Worm (Caenorhabditis elegans) whole organism, L4 larva: ENCODE data around the gene C16D2.1.

Experiments
- F44E2.7 ChIP-seq: fragments of 200-800 bp; sonication (Bioruptor generic); IDR thresholded peaks from 2 replicates; pipeline ENCODE4 v2.1.2; 2022; ENCODE audit warnings: missing genetic modification characterization, missing compliant biosample characterization
- T20F7.1 ChIP-seq: fragments of 200-800 bp; sonication (Bioruptor generic); optimal IDR thresholded peaks from 2 replicates; lab custom pipeline; 2018; ENCODE audit warnings: mild to moderate bottlenecking, missing genetic modification characterization, missing compliant biosample characterization
- T26A8.4 ChIP-seq: fragments of 200-800 bp; sonication (Bioruptor generic); IDR thresholded peaks from 2 replicates; pipeline ENCODE4 v1.3.6; 2022; ENCODE audit warnings: missing genetic modification characterization, missing compliant biosample characterization
- Y105C5A.15 ChIP-seq: fragments of 200-800 bp; sonication (Bioruptor generic); IDR thresholded peaks from 2 replicates; pipeline ENCODE4 v1.3.6; 2022; ENCODE audit warnings: missing genetic modification characterization, missing compliant biosample characterization
- aha-1 ChIP-seq: fragments of 150-350 bp; peaks from one replicate; lab custom pipeline; 2014; ENCODE audit warnings: missing biosample characterization, missing genetic modification characterization
- aly-2 ChIP-seq: sonication (generic microtip); optimal IDR thresholded peaks from 2 replicates; lab custom pipeline; 2018; ENCODE audit warnings: missing biosample characterization, missing genetic modification characterization
- ceh-28 ChIP-seq: fragments of 150-350 bp; optimal IDR thresholded peaks from 2 replicates; lab custom pipeline; 2014; ENCODE audit warnings: missing biosample characterization, missing genetic modification reagents, missing genetic modification characterization
- ceh-32 ChIP-seq: sonication (generic microtip); optimal IDR thresholded peaks from 2 replicates; lab custom pipeline; 2016; ENCODE audit warnings: mild to moderate bottlenecking, missing genetic modification characterization, missing compliant biosample characterization; ENCODE audit not compliant: poor library complexity
- ceh-44 ChIP-seq: fragments of 200-800 bp; sonication (Bioruptor generic); IDR thresholded peaks from 2 replicates; pipeline ENCODE4 v1.3.6; 2022; ENCODE audit warnings: missing genetic modification reagents, missing genetic modification characterization, missing compliant biosample characterization
- ces-1 ChIP-seq: fragments of 150-350 bp; sonication (generic microtip); optimal IDR thresholded peaks from 4 replicates; lab custom pipeline; 2014; ENCODE audit warnings: missing biosample characterization, missing genetic modification reagents, missing genetic modification characterization
- daf-16 ChIP-seq, 3 experiments: sonication (generic microtip); optimal IDR thresholded peaks; 2 replicates each; lab custom pipeline; 2016 to 2017; ENCODE audit warnings: missing genetic modification characterization in 3 of 3, missing genetic modification reagents in 3 of 3, mild to moderate bottlenecking in 2 of 3, missing compliant biosample characterization in 2 of 3, missing biosample characterization in 1 of 3, moderate library complexity in 1 of 3
- daf-8 ChIP-seq: fragments of 200-800 bp; sonication (Bioruptor generic); IDR thresholded peaks from 2 replicates; pipeline ENCODE4 v1.3.6; 2022; ENCODE audit warnings: missing genetic modification characterization, missing compliant biosample characterization
- dmd-6 ChIP-seq: fragments of 200-800 bp; sonication (Bioruptor generic); IDR thresholded peaks from 2 replicates; pipeline ENCODE4 v1.3.6; 2022; ENCODE audit warnings: missing genetic modification reagents, missing genetic modification characterization, missing compliant biosample characterization
- dve-1 ChIP-seq: sonication (generic microtip); optimal IDR thresholded peaks from 2 replicates; lab custom pipeline; 2017; ENCODE audit warnings: antibody characterized with exemption, mild to moderate bottlenecking, missing genetic modification characterization, missing compliant biosample characterization; ENCODE audit not compliant: insufficient read depth
- fos-1 ChIP-seq: fragments of 150-350 bp; optimal IDR thresholded peaks from 2 replicates; lab custom pipeline; 2014; ENCODE audit warnings: missing biosample characterization, missing genetic modification characterization
- hif-1 ChIP-seq, 2 experiments: sonication (generic microtip); optimal IDR thresholded peaks; 2 replicates each; lab custom pipeline; 2016 to 2017; ENCODE audit warnings: missing compliant biosample characterization in 2 of 2, missing genetic modification characterization in 2 of 2, missing genetic modification reagents in 2 of 2, missing genotype in 2 of 2, mild to moderate bottlenecking in 1 of 2
- hlh-11 ChIP-seq: fragments of 200-800 bp; sonication (Bioruptor generic); optimal IDR thresholded peaks from 2 replicates; lab custom pipeline; 2018; ENCODE audit warnings: mild to moderate bottlenecking, missing genetic modification characterization, missing compliant biosample characterization
- lin-1 ChIP-seq: fragments of 200-800 bp; sonication (Bioruptor generic); IDR thresholded peaks from 2 replicates; pipeline ENCODE4 v1.3.6; 2022; ENCODE audit warnings: missing genetic modification reagents, missing genetic modification characterization, missing compliant biosample characterization
- lin-29 ChIP-seq: fragments of 200-800 bp; sonication (Bioruptor generic); IDR thresholded peaks from 2 replicates; pipeline ENCODE4 v1.3.6; 2022; ENCODE audit warnings: missing genetic modification reagents, missing genetic modification characterization, missing compliant biosample characterization
- lin-38 ChIP-seq: fragments of 200-800 bp; sonication (Bioruptor generic); IDR thresholded peaks from 2 replicates; pipeline ENCODE4 v1.3.6; 2022; ENCODE audit warnings: missing genetic modification reagents, missing genetic modification characterization, missing compliant biosample characterization
- lsy-2 ChIP-seq, 2 experiments: fragments of 150-350 bp in 1 of 2; sonication (generic microtip) in 1 of 2; optimal IDR thresholded peaks; 2 replicates each; lab custom pipeline; 2014 to 2017; ENCODE audit warnings: missing biosample characterization in 2 of 2, missing genetic modification characterization in 2 of 2
- madf-5 ChIP-seq, 2 experiments: fragments of 200-800 bp; sonication (Bioruptor generic); IDR thresholded peaks; 2 replicates each; pipeline ENCODE4 v1.3.6; 2022; ENCODE audit warnings: missing compliant biosample characterization in 2 of 2, missing genetic modification characterization in 2 of 2
- mes-2 ChIP-seq: sonication (generic microtip); optimal IDR thresholded peaks from 2 replicates; lab custom pipeline; 2016; ENCODE audit warnings: missing genotype, mild to moderate bottlenecking, missing genetic modification characterization, missing compliant biosample characterization; ENCODE audit not compliant: poor library complexity, severe bottlenecking
- nhr-111 ChIP-seq: fragments of 200-800 bp; sonication (Bioruptor generic); optimal IDR thresholded peaks from 2 replicates; lab custom pipeline; 2018; ENCODE audit warnings: mild to moderate bottlenecking, missing genetic modification characterization, missing compliant biosample characterization
- nhr-48 ChIP-seq: sonication (generic microtip); optimal IDR thresholded peaks from 2 replicates; lab custom pipeline; 2016; ENCODE audit warnings: mild to moderate bottlenecking, missing genetic modification characterization, missing compliant biosample characterization
- nhr-6 ChIP-seq: fragments of 150-350 bp; optimal IDR thresholded peaks from 2 replicates; lab custom pipeline; 2014; ENCODE audit warnings: missing biosample characterization, missing genetic modification characterization
- pqm-1 ChIP-seq: sonication (generic microtip); optimal IDR thresholded peaks from 2 replicates; lab custom pipeline; 2017; ENCODE audit warnings: missing biosample characterization, missing genetic modification characterization
- saeg-2 ChIP-seq: fragments of 200-800 bp; sonication (Bioruptor generic); IDR thresholded peaks from 2 replicates; pipeline ENCODE4 v1.3.6; 2022; ENCODE audit warnings: missing genetic modification reagents, missing genetic modification characterization, missing compliant biosample characterization
- skn-1 ChIP-seq: fragments of 150-350 bp; optimal IDR thresholded peaks from 2 replicates; lab custom pipeline; 2014; ENCODE audit warnings: missing biosample characterization, missing genetic modification characterization
- tra-1 ChIP-seq: fragments of 200-800 bp; sonication (Bioruptor generic); IDR thresholded peaks from 2 replicates; pipeline ENCODE4 v1.3.6; 2022; ENCODE audit warnings: missing genetic modification reagents, missing genetic modification characterization, missing compliant biosample characterization
- unc-62 ChIP-seq, 3 experiments: fragments of 150-350 bp in 1 of 3; sonication (generic microtip); optimal IDR thresholded peaks in 2 of 3; peaks in 1 of 3; 1 replicate in 1 of 3; 2 replicates in 2 of 3; lab custom pipeline; 2014 to 2017; ENCODE audit warnings: missing biosample characterization in 3 of 3, missing genetic modification characterization in 3 of 3, missing genetic modification reagents in 3 of 3, missing genotype in 1 of 3
- zag-1 ChIP-seq: fragments of 150-350 bp; optimal IDR thresholded peaks from 2 replicates; lab custom pipeline; 2014; ENCODE audit warnings: missing biosample characterization, missing genetic modification characterization
- ztf-11 ChIP-seq: fragments of 150-350 bp; optimal IDR thresholded peaks from 2 replicates; lab custom pipeline; 2014; ENCODE audit warnings: missing biosample characterization, missing genetic modification characterization
- ztf-7 ChIP-seq: fragments of 150-350 bp; optimal IDR thresholded peaks from 2 replicates; lab custom pipeline; 2014; ENCODE audit warnings: missing biosample characterization, missing genetic modification characterization

Gene C16D2.1

ce11 chrII:9160197-9160806 lies 28.8 kb downstream of the C16D2.1 start (continued):
- TF ChIP-seq ceh-32 (tag; lab: Kevin White, UChicago): no peak
- no peak for TF ChIP-seq T26A8.4 (GFP tag; lab: Robert Waterston, UW)
- TF ChIP-seq T20F7.1 (GFP tag; lab: Kevin White, UChicago): no peak
- peak; percentile 15 for TF ChIP-seq nhr-6 (tag; lab: Kevin White, UChicago)
- TF ChIP-seq fos-1: no peak
- no peak for TF ChIP-seq aly-2 (tag; lab: Kevin White, UChicago)

DNA sequence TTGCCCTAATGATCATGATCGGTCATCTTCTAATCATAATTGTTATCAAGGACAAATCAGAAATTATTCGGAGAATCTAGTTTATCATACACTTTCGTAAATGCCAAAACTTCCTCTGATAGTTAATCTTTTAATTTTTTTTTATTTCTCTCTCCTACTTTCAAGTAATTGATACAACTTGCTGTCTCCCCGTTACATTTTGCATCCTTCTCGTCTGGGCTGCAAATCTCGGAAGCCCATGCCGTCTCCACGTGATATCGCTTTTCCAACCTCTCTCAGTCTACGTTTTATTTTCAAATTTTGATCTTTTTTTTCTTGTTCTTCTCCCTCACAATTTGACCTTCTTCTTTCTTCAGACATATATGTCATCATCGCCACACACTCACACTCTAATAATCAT lies 29.6 kb downstream of the C16D2.1 start, which contains the start of gene rhy-1:
Gene rhy-1 (plus strand): TSS at position 357 of the 400 bp plus-strand sequence.
- TF ChIP-seq F44E2.7 (GFP tag; lab: Robert Waterston, UW) (no peak), aha-1 (peak; percentile 84), dmd-6 (GFP tag; lab: Robert Waterston, UW) (peak; percentile 42), nhr-48 (peak; percentile 15)

DNA sequence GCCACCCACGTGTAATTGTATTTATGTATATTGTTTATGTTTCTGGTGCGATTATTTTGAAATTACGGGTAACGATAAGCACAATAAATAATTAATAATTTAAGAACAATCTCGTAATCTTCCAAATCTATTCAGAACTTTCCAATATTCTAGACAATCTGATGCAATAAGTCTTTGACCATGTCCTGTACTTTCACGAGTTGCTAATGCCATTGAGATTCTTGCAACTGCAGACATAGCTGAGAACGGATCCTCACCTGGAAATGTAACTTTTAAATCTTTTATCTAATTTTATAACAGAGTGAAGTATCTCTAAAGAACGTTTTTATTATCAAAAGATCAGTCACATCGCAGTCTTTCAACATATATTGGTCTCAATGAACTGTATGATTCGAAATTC lies 31.9 kb downstream of the C16D2.1 start:
- TF ChIP-seq hif-1 (tag; optimal IDR thresholded peaks at IDR 0.05; lab: Kevin White, UChicago): peak in 1 of 2 experiments; percentile 38
- no peak for TF ChIP-seq dve-1 (tag; lab: Kevin White, UChicago)
- TF ChIP-seq lin-38 (GFP tag; lab: Robert Waterston, UW): 0 out of 2 replicates have a peak, but pooled peaks have one; percentile 8
- TF ChIP-seq lin-29: no peak

DNA sequence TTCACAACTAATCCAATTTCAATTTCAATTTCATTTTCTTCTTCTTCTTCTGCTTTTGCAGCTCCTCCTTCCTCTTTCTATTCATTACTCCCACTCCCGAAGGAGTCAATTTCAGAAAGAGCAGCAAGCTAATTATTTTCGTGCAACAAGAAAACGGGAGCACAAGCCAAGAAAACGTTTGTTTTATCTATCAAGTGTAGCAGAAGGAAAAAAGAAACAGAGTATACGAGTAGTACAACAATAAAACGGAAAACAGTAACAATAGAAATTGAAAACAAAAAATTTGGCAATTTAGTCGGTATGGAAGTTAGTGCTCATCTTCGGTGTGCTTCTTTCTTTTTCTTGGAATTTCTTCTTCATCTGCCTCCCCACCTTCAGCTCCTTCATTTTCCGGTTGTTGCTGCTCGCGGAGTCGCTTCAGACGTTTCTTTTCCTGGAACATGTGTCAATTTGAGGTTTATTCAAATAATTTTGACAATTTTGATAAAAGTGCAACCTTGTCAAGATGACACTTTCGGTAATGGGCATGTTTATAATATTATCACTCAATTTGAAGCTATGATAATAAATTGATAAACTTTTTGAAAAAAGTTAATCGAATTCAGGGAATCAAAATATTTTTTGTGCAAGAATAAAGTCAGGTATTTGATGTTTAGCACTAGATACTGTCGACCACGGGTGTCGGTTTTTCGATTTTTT lies 34.4 kb downstream of the C16D2.1 start, which contains the start of gene W07A12.8:
Gene W07A12.8 (minus strand): TSS at position 51 of the 699 bp plus-strand sequence.
- no peak for TF ChIP-seq daf-8 (GFP tag; lab: Robert Waterston, UW)
- TF ChIP-seq nhr-48: peak; percentile 34
- peak; percentile 52; the same call in 1 of the 2 replicates for TF ChIP-seq lin-1 (GFP tag; lab: Robert Waterston, UW)
- no peak for TF ChIP-seq daf-16 (GFP tag; optimal IDR thresholded peaks at IDR 0.05; lab: Kevin White, UChicago)
- peak; percentile 66 for TF ChIP-seq daf-16 (tag; optimal IDR thresholded peaks at IDR 0.05; lab: Kevin White, UChicago)
- TF ChIP-seq pqm-1 (tag; lab: Kevin White, UChicago): peak; percentile 55
- TF ChIP-seq ces-1 (GFP tag; lab: Kevin White, UChicago): no peak
- TF ChIP-seq dmd-6 (GFP tag; lab: Robert Waterston, UW): peak; percentile 91; the same call in 1 of the 2 replicates
- 0 out of 2 replicates have a peak, but pooled peaks have one; percentile 60 for TF ChIP-seq tra-1
- peak; percentile 12 for TF ChIP-seq dve-1 (tag; lab: Kevin White, UChicago)
- no peak for TF ChIP-seq aha-1
- TF ChIP-seq hlh-11 (tag; lab: Kevin White, UChicago): peak; percentile 32

ce11 chrII:9167730-9168129 lies 36.3 kb downstream of the C16D2.1 start, which contains the start of gene T23G7.3:
T23G7.3 (minus strand) TSS chrII:9167830.
- TF ChIP-seq madf-5 (GFP tag; IDR thresholded peaks at IDR 0.05; lab: Robert Waterston, UW) (no peak), nhr-111 (GFP tag; lab: Kevin White, UChicago) (no peak), saeg-2 (no peak), skn-1 (tag; lab: Kevin White, UChicago) (no peak), unc-62 (GFP tag; optimal IDR thresholded peaks at IDR 0.05 in 1 of 2; lab: Kevin White, UChicago) (no peak), unc-62 (tag; optimal IDR thresholded peaks at IDR 0.05; lab: Kevin White, UChicago) (no peak), Y105C5A.15 (no peak)

- TF ChIP-seq nhr-6 (tag; lab: Kevin White, UChicago): peak; percentile 22
- no peak for TF ChIP-seq ceh-28 (tag; lab: Kevin White, UChicago)
- TF ChIP-seq ztf-7 (tag; lab: Kevin White, UChicago): peak; percentile 21
- TF ChIP-seq ztf-11 (tag; lab: Kevin White, UChicago): no peak
- peak; percentile 68 for TF ChIP-seq mes-2 (tag; lab: Kevin White, UChicago)
- peak in 1 of 2 experiments; percentile 2 for TF ChIP-seq hif-1 (tag; optimal IDR thresholded peaks at IDR 0.05; lab: Kevin White, UChicago)
- TF ChIP-seq lsy-2 (tag; optimal IDR thresholded peaks at IDR 0.05; lab: Kevin White, UChicago): peak in 1 of 2 experiments; percentile 68
- TF ChIP-seq aha-1: peak; percentile 93
- no peak for TF ChIP-seq zag-1
- no peak for TF ChIP-seq ceh-44 (GFP tag; lab: Robert Waterston, UW)
- 0 out of 2 replicates have a peak, but pooled peaks have one; percentile 24 for TF ChIP-seq lin-38 (GFP tag; lab: Robert Waterston, UW)
- TF ChIP-seq daf-16 (GFP tag; optimal IDR thresholded peaks at IDR 0.05; lab: Kevin White, UChicago): no peak
- peak; percentile 43 for TF ChIP-seq daf-16 (tag; optimal IDR thresholded peaks at IDR 0.05; lab: Kevin White, UChicago)
- TF ChIP-seq T20F7.1 (GFP tag; lab: Kevin White, UChicago): peak; percentile 96
Observed at ce11 chrII:9169450-9169960, 38.0 kb downstream of the C16D2.1 start, which contains the start of gene dpl-1. dpl-1 (plus strand) TSS chrII:9169910.
